Worm (Caenorhabditis elegans) whole organism, L1 larva: ENCODE measurements around the gene F14B8.5.

Source experiments
- alr-1 ChIP-seq: fragments of 200-800 bp; sonication (Bioruptor generic); optimal IDR thresholded peaks from 2 replicates; lab custom pipeline; 2018; ENCODE audit warnings: borderline replicate concordance, mild to moderate bottlenecking, missing genetic modification characterization, missing compliant biosample characterization
- ceh-8 ChIP-seq: fragments of 200-800 bp; sonication (Bioruptor generic); optimal IDR thresholded peaks from 2 replicates; lab custom pipeline; 2018; ENCODE audit warnings: mild to moderate bottlenecking, missing genetic modification characterization, moderate library complexity, missing compliant biosample characterization
- ceh-82 ChIP-seq, 3 experiments: fragments of 150-350 bp in 1 of 3; sonication (generic microtip) in 2 of 3; optimal IDR thresholded peaks; 2 replicates each; lab custom pipeline; 2014 to 2017; ENCODE audit warnings: missing biosample characterization in 3 of 3, missing genetic modification characterization in 3 of 3
- fos-1 ChIP-seq: fragments of 150-350 bp; optimal IDR thresholded peaks from 2 replicates; lab custom pipeline; 2014; ENCODE audit warnings: missing biosample characterization, missing genetic modification characterization
- jun-1 ChIP-seq: fragments of 150-350 bp; optimal IDR thresholded peaks from 2 replicates; lab custom pipeline; 2014; ENCODE audit warnings: missing biosample characterization, missing genetic modification reagents, missing genetic modification characterization
- mdl-1 ChIP-seq, 2 experiments: fragments of 150-350 bp; optimal IDR thresholded peaks; 2 replicates each; lab custom pipeline; 2014 to 2017; ENCODE audit warnings: missing biosample characterization in 2 of 2, missing genetic modification characterization in 2 of 2, inconsistent platforms in 1 of 2
- nhr-20 ChIP-seq: sonication (generic microtip); optimal IDR thresholded peaks from 2 replicates; lab custom pipeline; 2016; ENCODE audit warnings: mild to moderate bottlenecking, missing genetic modification characterization, missing compliant biosample characterization
- nhr-71 ChIP-seq: sonication (generic microtip); optimal IDR thresholded peaks from 2 replicates; lab custom pipeline; 2016; ENCODE audit warnings: mild to moderate bottlenecking, missing genetic modification characterization, moderate library complexity, missing compliant biosample characterization
- pax-3 ChIP-seq: fragments of 200-800 bp; sonication (Bioruptor generic); optimal IDR thresholded peaks from 2 replicates; lab custom pipeline; 2018; ENCODE audit warnings: mild to moderate bottlenecking, missing genetic modification characterization, moderate library complexity, missing compliant biosample characterization
- unc-130 ChIP-seq: fragments of 150-350 bp; optimal IDR thresholded peaks from 2 replicates; lab custom pipeline; 2017; ENCODE audit warnings: missing biosample characterization, missing genetic modification characterization, inconsistent platforms
- unc-62 ChIP-seq: fragments of 150-350 bp; optimal IDR thresholded peaks from 2 replicates; lab custom pipeline; 2014; ENCODE audit warnings: missing biosample characterization, missing genetic modification reagents, missing genetic modification characterization
- xbp-1 ChIP-seq: sonication (generic microtip); optimal IDR thresholded peaks from 2 replicates; lab custom pipeline; 2016; ENCODE audit warnings: missing genetic modification characterization, missing compliant biosample characterization

ce11 chrX:6894104-6894503 lies 34.4 kb downstream of the F14B8.5 start:
- no peak for TF ChIP-seq ceh-82 (tag; optimal IDR thresholded peaks at IDR 0.05; lab: Kevin White, UChicago)
- TF ChIP-seq ceh-8 (GFP tag; lab: Kevin White, UChicago): no peak
- no peak for TF ChIP-seq xbp-1 (tag; lab: Kevin White, UChicago)
- TF ChIP-seq pax-3: no peak
- no peak for TF ChIP-seq mdl-1 (tag; optimal IDR thresholded peaks at IDR 0.05; lab: Kevin White, UChicago)
- no peak for TF ChIP-seq nhr-20
- TF ChIP-seq nhr-71 (tag; lab: Kevin White, UChicago): peak; percentile 45
- TF ChIP-seq fos-1 (tag; lab: Kevin White, UChicago): no peak
- TF ChIP-seq unc-130 (tag; lab: Kevin White, UChicago): no peak
- TF ChIP-seq jun-1 (tag; lab: Kevin White, UChicago): no peak
- no peak for TF ChIP-seq unc-62 (GFP tag; lab: Kevin White, UChicago)
- no peak for TF ChIP-seq alr-1
